Fruit fly (Drosophila melanogaster): ENCODE data around the gene nyo.

DNA sequence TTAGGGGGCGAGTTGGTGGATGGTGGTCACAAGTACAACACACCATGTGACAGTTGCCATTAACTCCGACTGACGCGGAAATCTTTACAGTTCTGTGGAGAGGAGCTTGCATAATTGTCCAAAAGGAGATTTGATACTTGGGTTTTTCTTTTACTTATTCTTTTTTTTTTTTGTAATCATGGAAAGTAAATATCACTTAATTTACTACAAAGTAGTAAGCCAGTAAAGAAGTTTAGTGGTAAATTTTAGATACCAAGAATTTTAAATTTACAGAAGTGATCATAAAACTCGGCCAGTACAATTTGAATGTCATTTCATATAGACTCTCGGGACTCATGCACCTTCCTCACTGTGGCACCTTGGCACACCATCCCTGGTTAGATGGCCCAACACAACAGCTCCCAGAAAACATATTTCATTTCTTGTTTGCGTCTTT lies 37.6 kb upstream of the nyo start:
- TF ChIP-seq cato (GFP tag; optimal IDR thresholded peaks at IDR 0.05; ENCODE audit: borderline replicate concordance) (no peak), gem (tag; optimal IDR thresholded peaks at IDR 0.05) (no peak), H15 (GFP tag; IDR thresholded peaks at IDR 0.05) (no peak), knrl (GFP tag; IDR thresholded peaks at IDR 0.05; ENCODE audit: partially characterized antibody) (no peak), usp (GFP tag; optimal IDR thresholded peaks at IDR 0.05) (no peak), Gug (GFP tag; IDR thresholded peaks at IDR 0.05) (no peak), nerfin-2 (GFP tag; IDR thresholded peaks at IDR 0.05; ENCODE audit: partially characterized antibody) (no peak), CG8359 (GFP tag; optimal IDR thresholded peaks at IDR 0.05; ENCODE audit: borderline replicate concordance) (no peak), CG4854 (GFP tag; optimal IDR thresholded peaks at IDR 0.05) (no peak), ERR (GFP tag; optimal IDR thresholded peaks at IDR 0.05) (no peak), trh (GFP tag; optimal IDR thresholded peaks at IDR 0.05) (no peak), ken (GFP tag; IDR thresholded peaks at IDR 0.05) (no peak)

All from whole organism, embryonic.